Worm (Caenorhabditis elegans): ENCODE measurements around the gene C50H2.13.

The C50H2.13 gene

DNA sequence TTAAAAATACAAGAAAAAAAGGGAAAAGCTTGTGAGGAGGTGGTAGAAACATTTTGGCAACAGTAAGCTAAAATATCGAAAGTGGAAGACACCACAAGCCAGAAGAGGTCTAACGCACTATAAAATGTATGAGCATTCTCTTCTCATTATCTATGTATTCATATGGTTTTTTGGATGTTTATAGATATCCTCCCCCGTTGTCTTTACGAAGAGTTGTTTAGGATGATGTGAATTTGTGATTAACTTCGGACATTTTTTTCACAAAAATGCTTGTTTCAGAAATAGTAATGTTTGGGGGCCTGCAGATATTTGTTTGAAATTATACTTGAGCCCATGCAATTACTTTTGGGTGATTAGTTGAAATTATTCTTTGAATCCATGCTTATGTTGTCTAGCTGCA lies 11.3 kb upstream of the C50H2.13 start, which contains the start of gene mec-9:
mec-9 (minus strand) TSS at position 101 of the 400 bp plus-strand sequence.
- TF ChIP-seq unc-62 (GFP tag; optimal IDR thresholded peaks at IDR 0.05 in 1 of 2) (no peak), unc-62 (tag; optimal IDR thresholded peaks at IDR 0.05) (no peak), daf-19 (GFP tag; conservative IDR thresholded peaks at IDR 0.05) (no peak), R02D3.7 (tag; optimal IDR thresholded peaks at IDR 0.05) (no peak), D1046.2 (GFP tag; IDR thresholded peaks at IDR 0.05) (no peak), dve-1 (tag; optimal IDR thresholded peaks at IDR 0.05; ENCODE audit: insufficient read depth) (no peak), hmg-1.1 (GFP tag; IDR thresholded peaks at IDR 0.05) (no peak), nhr-48 (tag; optimal IDR thresholded peaks at IDR 0.05) (no peak), ceh-20 (GFP tag; IDR thresholded peaks at IDR 0.05) (no peak)

DNA sequence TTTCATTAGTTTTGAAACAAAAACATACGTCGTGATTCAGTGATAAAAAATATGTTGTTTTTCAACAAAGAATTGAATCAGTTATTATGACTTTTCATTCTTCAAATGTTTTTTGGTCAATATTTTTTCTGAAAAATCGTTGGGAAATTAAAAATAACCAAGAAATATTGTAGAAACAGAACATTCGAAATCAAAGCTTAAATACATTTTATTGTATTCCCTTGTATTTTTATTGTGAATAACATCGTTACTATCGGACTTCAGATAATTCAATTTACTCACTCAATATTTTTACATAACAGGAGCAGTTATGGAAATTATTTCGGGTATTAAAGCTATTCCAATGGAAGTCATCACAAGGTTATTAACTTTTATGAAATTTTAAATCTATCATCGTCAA lies 9.7 kb upstream of the C50H2.13 start, which contains the start of gene C50H2.4:
C50H2.4 (plus strand) TSS at position 301 of the 400 bp plus-strand sequence.
- TF ChIP-seq daf-8 (GFP tag; IDR thresholded peaks at IDR 0.05): no peak
- TF ChIP-seq F37D6.2 (tag; optimal IDR thresholded peaks at IDR 0.05): no peak
- no peak for TF ChIP-seq lim-7 (GFP tag; IDR thresholded peaks at IDR 0.05)
- no peak for TF ChIP-seq hlh-11 (tag; optimal IDR thresholded peaks at IDR 0.05)
- no peak for TF ChIP-seq lin-1 (GFP tag; IDR thresholded peaks at IDR 0.05)
- no peak for TF ChIP-seq daf-19 (GFP tag; conservative IDR thresholded peaks at IDR 0.05)
- no peak for TF ChIP-seq Y75B8A.6 (GFP tag; IDR thresholded peaks at IDR 0.05)
- TF ChIP-seq R02D3.7 (tag; optimal IDR thresholded peaks at IDR 0.05): no peak
- no peak for TF ChIP-seq aha-1 (tag)
- TF ChIP-seq F49E8.2 (tag; optimal IDR thresholded peaks at IDR 0.05; ENCODE audit: borderline replicate concordance): no peak
- no peak for TF ChIP-seq zfp-3 (GFP tag; conservative IDR thresholded peaks at IDR 0.05)
- TF ChIP-seq pha-4 (GFP tag; IDR thresholded peaks at IDR 0.05): no peak
- TF ChIP-seq pha-4 (tag; optimal IDR thresholded peaks at IDR 0.05): no peak
- TF ChIP-seq mdl-1 (tag; optimal IDR thresholded peaks at IDR 0.05): no peak
- TF ChIP-seq hlh-30 (tag; optimal IDR thresholded peaks at IDR 0.05; ENCODE audit: insufficient read depth): no peak
- no peak for TF ChIP-seq mes-2 (tag; optimal IDR thresholded peaks at IDR 0.05; ENCODE audit: poor library complexity, severe bottlenecking)
- TF ChIP-seq nhr-28 (tag; optimal IDR thresholded peaks at IDR 0.05): no peak
- no peak for TF ChIP-seq T26A8.4 (GFP tag; IDR thresholded peaks at IDR 0.05)

DNA sequence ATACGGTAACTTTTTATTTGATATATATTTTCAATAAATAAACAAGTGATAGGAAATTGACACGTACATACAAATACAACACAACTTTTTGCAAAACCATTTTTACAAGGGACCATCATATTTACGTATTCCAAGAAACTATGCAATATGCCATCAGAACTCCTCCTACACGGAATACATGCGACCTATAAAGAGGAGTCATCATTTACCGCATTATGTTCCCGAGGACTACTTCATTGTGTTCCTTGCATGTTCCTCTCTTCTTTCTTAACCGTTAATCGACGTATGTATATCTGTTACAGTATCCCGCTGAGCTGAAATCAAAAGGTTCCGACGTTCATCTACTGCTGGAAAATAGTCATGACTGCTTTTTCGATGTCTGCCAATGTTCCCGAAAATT lies 7.9 kb upstream of the C50H2.13 start, which contains the start of gene C50H2.5:
C50H2.5 (plus strand) TSS at position 301 of the 400 bp plus-strand sequence.
- TF ChIP-seq skn-1 (tag; optimal IDR thresholded peaks at IDR 0.05): no peak
- no peak for TF ChIP-seq zip-2 (tag; optimal IDR thresholded peaks at IDR 0.05)
- TF ChIP-seq dmd-8 (GFP tag; IDR thresholded peaks at IDR 0.05): no peak

DNA sequence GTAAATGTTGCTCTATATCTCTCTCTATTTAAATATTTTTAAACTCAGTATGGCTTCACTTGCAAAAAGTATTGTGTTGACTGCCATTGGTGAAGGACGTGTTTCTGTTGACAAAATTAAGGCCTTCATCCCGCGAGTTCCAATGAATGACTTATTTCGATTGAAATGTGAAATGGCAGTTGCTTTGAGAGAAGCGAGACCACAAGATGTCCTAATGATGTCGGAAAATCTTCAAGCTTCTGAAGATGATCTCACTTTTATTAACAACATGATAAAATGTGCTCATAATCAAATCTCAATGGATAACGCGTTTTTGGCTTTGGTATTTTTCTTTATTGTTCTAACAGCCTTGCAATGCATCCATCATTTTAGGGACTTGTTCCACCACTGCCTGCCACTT lies 5.1 kb upstream of the C50H2.13 start, which contains the start of gene ceh-75:
ceh-75 (plus strand) TSS at position 50 of the 400 bp plus-strand sequence.
- TF ChIP-seq unc-62 (GFP tag; optimal IDR thresholded peaks at IDR 0.05 in 1 of 2) (peak in 1 of 2 experiments; percentile 99), unc-62 (tag; optimal IDR thresholded peaks at IDR 0.05) (no peak), F10B5.3 (tag; optimal IDR thresholded peaks at IDR 0.05) (no peak), Y75B8A.6 (GFP tag; IDR thresholded peaks at IDR 0.05) (no peak)

DNA sequence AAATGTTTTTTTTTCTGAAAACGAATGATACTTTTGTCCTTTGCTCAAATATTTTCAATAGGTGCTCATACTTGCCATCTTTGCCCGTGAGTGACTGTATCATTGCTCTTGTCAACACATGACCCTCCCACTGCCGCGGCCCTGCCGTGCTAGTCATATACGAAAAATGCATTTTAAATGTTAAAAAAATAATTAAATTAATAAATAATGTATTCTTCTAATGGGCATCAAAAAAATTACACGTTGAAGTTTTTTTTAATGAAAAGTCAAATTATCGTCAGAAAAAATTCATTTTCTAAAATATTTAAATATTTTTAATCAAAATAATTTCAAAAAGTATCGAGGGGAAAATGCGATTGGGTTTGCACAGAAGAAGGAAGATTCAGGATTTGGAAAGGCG lies 3.9 kb upstream of the C50H2.13 start, which contains the start of gene C50H2.7:
C50H2.7 (plus strand) TSS at position 301 of the 400 bp plus-strand sequence.
- TF ChIP-seq D1046.2 (GFP tag; IDR thresholded peaks at IDR 0.05) (no peak), nhr-76 (tag; optimal IDR thresholded peaks at IDR 0.05) (no peak), ceh-20 (GFP tag; IDR thresholded peaks at IDR 0.05) (no peak), php-3 (GFP tag; IDR thresholded peaks at IDR 0.05) (no peak), F10B5.3 (tag; optimal IDR thresholded peaks at IDR 0.05) (no peak), lin-15B (tag; optimal IDR thresholded peaks at IDR 0.05) (no peak), mep-1 (tag; optimal IDR thresholded peaks at IDR 0.05) (no peak), nhr-48 (tag; optimal IDR thresholded peaks at IDR 0.05) (no peak)

Data from whole organism, L4 larva.